Worm (Caenorhabditis elegans) whole organism, L4/young adult: Measurements from ENCODE around the gene R06F6.14.

Experiments used
- W03F9.2 ChIP-seq: fragments of 150-350 bp; optimal IDR thresholded peaks from 2 replicates; lab custom pipeline; 2014; ENCODE audit warnings: missing biosample characterization, missing genetic modification characterization
- him-1 ChIP-seq: sonication (generic microtip); optimal IDR thresholded peaks from 2 replicates; lab custom pipeline; 2016; ENCODE audit warnings: missing genotype, missing genetic modification reagents, missing genetic modification characterization, missing compliant biosample characterization

DNA sequence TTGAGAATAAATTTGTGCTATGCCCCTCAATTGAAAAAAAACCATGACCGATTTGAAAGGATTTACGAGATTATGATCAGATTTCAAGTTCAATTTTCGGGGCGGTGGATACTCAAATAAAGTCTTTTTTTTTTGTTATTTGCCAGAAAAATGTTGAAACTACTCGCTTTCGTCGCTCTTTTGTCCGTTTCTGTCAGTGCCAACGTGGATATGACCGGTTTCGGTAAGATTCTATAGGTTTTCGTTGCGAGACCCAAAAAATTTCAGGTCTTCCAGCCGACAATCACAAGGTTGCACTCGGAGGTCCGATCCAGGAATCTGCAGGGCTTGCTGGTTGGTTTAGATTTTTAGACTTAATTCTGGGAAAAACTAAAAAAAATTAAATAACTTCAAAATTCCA lies 21.9 kb upstream of the R06F6.14 start, which contains the start of gene tag-209:
- TF ChIP-seq him-1 (tag; lab: Kevin White, UChicago) (no peak), W03F9.2 (tag; lab: Kevin White, UChicago) (no peak)
